Fruit fly (Drosophila melanogaster) whole organism: ENCODE results near the gene CG32295.
A peak's percentile ranks its signal among the peaks of the same experiment; 100 is the strongest.

ENCODE experiments used
- CG8478 ChIP-seq: fragments of >200 bp; optimal IDR thresholded peaks from 2 replicates; lab custom pipeline; 2018; ENCODE audit warnings: inconsistent platforms
- Dll ChIP-seq: fragments of >200 bp; optimal IDR thresholded peaks from 2 replicates; lab custom pipeline; 2017
- EcR ChIP-seq, 2 experiments: fragments of >200 bp; optimal IDR thresholded peaks; 2 replicates each; lab custom pipeline; 2017; ENCODE audit warnings: missing biosample characterization in 2 of 2, missing genetic modification characterization in 2 of 2, missing genetic modification reagents in 2 of 2
- pan ChIP-seq: fragments of >200 bp; optimal IDR thresholded peaks from 2 replicates; lab custom pipeline; 2017
- psq ChIP-seq: fragments of >200 bp; optimal IDR thresholded peaks from 2 replicates; lab custom pipeline; 2017
- usp ChIP-seq: fragments of >200 bp; optimal IDR thresholded peaks from 2 replicates; lab custom pipeline; 2017; ENCODE audit warnings: missing biosample characterization, missing genetic modification characterization, mixed read lengths

CG32295 gene

DNA sequence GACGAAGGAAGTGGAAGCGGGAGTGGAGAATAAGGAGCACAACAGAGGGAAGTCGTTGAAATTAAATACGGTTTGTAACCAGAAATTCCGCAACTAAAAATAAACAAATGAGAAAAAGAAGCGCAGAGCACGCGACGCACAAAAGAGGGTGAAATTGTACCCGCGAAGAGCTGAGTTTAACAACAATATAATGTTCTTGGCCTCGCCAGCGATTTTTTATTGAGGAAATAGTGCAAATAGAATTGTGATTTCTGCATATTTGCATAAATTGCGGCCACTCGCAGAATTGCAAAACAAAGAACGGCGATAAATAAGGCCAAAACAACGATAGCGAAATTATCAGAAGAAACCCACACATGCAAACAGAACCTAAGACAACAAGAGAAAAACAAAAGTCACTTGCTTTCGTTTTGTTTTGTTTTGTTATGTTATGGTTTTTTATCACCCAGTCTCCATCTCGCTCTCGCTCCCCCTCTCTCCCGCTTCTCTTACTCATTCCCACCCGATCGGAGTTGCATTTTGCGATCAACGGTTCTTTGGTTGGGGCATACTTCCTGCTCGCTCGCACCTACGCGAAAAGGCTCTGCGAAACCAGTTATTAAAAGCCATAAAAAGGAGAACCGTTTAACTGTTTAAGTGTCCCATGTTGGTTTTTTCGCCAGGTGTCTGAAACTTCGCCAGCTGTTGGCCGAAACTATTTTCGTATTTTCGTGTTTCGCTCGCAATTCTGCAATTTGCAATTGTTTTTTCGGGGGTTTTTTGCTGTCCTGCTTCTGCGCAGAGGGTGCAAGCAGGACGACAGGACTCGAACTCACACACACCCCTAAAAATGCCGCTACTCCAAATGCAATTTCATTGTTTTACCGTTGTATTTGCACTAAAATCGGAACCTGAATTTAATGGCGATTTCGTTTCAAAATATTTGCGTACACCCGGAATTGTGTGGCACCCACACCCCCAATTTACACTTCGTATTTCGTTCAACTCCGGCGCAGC is 26.4 kb upstream of the CG32295 start:
- peak; percentile 47 for TF ChIP-seq pan
- no peak for TF ChIP-seq CG8478

DNA sequence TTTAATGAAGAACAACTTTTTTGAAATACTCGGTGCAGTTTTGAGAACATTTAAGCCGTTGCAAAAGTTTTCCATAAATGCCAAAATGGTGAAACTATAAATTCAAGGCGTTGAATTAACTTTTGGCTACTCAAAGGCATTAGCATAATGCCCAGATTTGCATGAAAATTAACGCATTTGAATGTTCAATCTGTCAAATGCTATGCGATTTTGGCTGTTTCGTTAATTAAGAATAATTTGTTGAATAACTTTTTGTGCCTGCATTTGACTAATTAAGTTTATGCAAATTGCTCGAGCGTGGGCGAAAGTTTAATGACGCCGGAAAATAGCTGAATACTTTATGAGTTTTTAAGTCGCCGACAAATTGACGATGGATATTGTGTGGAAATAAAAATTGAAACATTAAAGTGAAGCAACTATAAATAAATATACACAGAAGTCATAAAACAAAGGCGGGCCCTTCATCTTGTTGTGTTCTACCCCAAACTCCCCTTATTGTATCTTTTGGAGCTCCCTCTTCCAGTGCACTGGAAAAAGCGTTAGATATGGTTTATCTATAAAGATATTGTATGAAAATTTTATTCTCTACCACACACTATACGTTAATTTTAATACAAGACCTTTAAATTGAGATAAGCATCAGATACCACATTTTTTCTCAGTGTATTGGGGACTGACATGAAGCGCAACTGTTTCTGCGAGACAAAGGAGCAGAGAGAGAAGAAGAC is 25.5 kb upstream of the CG32295 start:
- no peak for TF ChIP-seq psq (lab: Kevin White, UChicago)
- TF ChIP-seq EcR (GFP tag; optimal IDR thresholded peaks at IDR 0.05; lab: Kevin White, UChicago): no peak
- no peak for TF ChIP-seq pan
- TF ChIP-seq usp (GFP tag; lab: Kevin White, UChicago): no peak

DNA sequence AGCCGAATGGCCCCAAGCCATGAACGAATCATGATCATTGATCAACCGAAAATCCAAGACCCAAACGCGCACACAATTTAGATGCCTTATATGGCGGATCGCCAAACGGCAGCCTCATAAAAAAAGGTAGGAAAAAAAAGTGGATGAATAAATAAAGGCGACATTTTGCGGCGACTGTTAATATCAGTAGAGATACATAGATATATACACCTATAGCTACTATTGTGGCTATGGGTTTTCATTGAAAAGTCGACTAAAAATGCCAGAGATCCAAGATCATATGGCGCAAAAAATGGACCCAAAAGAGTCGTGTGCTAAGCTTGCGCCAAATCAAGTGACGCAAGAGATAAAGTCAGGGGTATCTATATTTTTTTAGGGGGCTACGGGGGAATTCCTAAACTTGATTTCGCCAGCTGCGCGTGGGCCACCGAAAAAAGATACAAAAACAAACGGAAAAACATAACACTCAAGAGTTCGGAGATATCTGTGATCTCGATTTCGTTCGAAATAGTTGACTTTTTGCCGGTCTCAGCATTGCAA is 24.4 kb upstream of the CG32295 start:
- no peak for TF ChIP-seq Dll
- no peak for TF ChIP-seq pan
- no peak for TF ChIP-seq CG8478
- no peak for TF ChIP-seq usp (GFP tag; lab: Kevin White, UChicago)
- TF ChIP-seq psq (lab: Kevin White, UChicago): no peak
- TF ChIP-seq EcR (GFP tag; optimal IDR thresholded peaks at IDR 0.05; lab: Kevin White, UChicago): no peak

DNA sequence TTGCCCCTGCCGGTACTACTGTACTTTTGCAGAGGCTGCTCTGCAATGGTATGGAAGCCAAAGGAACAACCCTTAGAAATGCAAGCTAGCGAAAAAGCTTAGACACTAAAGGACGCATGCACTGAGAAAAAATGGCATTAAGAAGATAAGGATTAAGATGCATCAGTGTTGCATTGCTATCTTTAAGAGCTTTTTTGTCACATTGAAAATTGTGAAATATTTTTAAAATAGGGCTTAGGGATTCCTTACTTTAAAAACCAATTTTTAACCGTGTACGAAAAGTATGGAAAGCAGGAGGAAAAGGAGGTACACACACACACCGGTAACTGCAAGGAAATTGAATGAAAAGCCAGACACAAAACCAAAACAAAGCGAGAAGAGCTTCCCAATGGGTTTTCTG is 22.2 kb upstream of the CG32295 start:
- TF ChIP-seq CG8478 (no peak), pan (no peak), Dll (no peak), EcR (GFP tag; optimal IDR thresholded peaks at IDR 0.05; lab: Kevin White, UChicago) (no peak), usp (GFP tag; lab: Kevin White, UChicago) (no peak), psq (lab: Kevin White, UChicago) (no peak)

DNA sequence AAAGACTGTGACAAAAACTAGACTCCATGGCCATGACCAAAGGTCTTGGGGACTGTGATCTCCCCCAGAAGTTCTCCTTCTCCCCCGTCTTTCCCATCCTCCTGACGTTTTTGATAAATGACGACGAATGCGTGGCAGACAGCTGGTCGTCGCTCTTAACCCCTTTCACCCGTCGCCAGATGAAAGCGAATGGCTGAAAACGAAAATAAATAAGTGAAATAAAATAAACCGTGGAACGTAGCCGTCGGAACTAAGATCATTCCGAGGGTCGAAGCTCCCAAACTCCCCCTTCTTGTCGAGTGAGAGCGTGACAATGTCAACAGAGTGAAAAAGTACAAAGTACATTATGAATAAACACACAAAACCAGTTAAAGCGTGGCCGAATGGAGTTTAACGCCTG is 19.1 kb upstream of the CG32295 start:
- no peak for TF ChIP-seq pan
- TF ChIP-seq usp (GFP tag; lab: Kevin White, UChicago): no peak
- no peak for TF ChIP-seq EcR (GFP tag; optimal IDR thresholded peaks at IDR 0.05; lab: Kevin White, UChicago)

DNA sequence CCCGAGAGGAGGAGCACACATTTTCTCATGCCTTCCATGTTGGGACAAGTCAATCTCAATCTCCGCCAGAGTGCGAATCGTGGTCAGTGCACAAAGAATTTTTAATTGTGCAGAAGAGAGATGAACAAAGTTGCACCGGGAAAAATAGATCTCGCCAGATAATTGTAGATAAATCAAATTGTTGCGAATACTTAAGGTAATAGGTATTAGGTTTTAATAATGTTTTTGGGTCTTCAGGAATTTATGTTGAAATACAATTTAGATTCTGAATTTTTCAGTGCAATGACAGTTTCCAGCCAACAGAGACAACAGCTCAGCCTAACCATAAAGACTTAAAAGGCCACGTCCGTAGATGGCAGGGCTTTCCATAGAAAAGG is 18.3 kb upstream of the CG32295 start:
- TF ChIP-seq CG8478 (no peak), Dll (no peak), pan (no peak), usp (GFP tag; lab: Kevin White, UChicago) (no peak), psq (lab: Kevin White, UChicago) (no peak), EcR (GFP tag; optimal IDR thresholded peaks at IDR 0.05; lab: Kevin White, UChicago) (no peak)

DNA sequence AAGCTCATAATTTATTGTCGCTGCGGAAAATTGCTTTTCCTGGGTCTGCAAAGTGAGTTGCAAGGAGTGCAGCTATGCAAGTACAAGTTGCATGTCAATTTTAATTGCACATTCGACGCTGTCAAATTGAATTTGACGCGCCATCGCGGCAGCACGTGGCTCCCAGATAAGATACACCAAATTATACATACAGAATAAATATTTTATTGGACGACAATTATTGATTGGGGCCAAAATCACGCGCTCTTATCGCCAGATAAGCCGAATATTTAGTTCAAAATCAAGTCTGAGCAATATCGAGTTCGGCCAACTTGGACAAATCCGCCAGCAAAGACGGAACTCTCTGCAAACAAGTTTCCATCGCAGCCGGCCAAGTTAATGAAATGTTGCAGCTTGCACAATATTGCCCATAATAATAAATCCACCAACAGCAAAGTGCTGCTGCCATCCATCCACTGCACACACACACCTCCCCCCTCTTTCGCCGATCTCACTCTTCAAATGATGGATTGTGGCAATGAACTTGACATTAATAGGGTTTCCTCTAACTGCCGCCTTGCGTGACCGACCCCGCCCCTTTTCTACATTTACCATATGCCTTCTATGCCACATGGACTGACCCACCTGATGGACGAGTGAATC is 17.8 kb upstream of the CG32295 start:
- TF ChIP-seq psq (lab: Kevin White, UChicago) (no peak), EcR (GFP tag; optimal IDR thresholded peaks at IDR 0.05; lab: Kevin White, UChicago) (no peak), usp (GFP tag; lab: Kevin White, UChicago) (no peak), Dll (no peak), pan (no peak), CG8478 (no peak)

DNA sequence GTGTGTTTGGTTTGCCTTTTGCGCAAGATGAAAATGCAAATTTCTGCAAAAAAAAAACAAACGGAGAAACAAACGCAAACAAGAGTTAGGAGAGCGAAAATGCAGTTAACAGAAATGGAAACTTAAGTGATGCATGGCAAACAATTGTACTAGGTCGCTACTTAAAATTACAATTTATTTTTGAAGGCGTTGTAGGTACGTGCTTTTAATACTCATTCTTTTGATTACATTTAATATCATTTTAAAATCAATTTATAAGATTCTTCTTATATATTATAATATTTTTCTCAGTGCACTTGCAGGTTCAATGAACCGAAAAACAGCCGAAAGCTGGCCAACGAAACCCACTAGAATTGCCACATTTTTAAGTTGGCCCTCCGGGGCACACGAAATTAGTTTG is 14.6 kb upstream of the CG32295 start:
- no peak for TF ChIP-seq CG8478
- TF ChIP-seq EcR (GFP tag; optimal IDR thresholded peaks at IDR 0.05; lab: Kevin White, UChicago): no peak
- no peak for TF ChIP-seq psq (lab: Kevin White, UChicago)
- TF ChIP-seq pan: no peak
- TF ChIP-seq Dll: no peak
- TF ChIP-seq usp (GFP tag; lab: Kevin White, UChicago): no peak

DNA sequence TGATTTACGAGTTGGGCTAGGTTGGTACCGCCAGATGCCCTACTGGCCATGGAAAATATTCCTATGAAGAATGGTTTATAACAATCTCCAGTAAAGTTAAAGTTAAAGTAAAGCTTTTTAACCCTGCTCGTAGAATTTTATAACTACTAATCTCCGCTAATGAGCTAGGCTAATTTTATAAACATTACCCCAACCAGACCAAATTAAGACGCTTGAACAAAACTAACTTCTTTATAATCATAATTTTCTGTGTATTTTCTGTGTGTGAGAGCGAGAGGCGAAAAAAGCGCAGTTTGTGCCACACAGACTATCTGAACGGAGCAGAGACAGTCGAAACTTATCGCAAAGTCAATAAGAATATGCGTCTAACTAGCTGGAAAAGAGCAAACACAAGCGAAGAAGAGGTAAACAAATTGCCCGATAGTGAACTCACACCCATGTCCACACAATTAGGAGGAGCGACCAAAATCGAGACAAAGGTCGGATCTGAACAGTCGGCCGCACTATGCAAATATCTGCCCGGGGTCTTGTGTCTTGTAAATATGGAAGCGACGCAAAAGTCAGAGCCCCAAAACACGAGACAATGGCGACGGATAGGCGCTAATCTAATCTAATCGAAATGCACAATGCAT is 10.3 kb upstream of the CG32295 start:
- TF ChIP-seq Dll: no peak
- TF ChIP-seq EcR (GFP tag; optimal IDR thresholded peaks at IDR 0.05; lab: Kevin White, UChicago): no peak
- TF ChIP-seq usp (GFP tag; lab: Kevin White, UChicago): no peak
- no peak for TF ChIP-seq pan
- no peak for TF ChIP-seq psq (lab: Kevin White, UChicago)
- TF ChIP-seq CG8478: no peak

DNA sequence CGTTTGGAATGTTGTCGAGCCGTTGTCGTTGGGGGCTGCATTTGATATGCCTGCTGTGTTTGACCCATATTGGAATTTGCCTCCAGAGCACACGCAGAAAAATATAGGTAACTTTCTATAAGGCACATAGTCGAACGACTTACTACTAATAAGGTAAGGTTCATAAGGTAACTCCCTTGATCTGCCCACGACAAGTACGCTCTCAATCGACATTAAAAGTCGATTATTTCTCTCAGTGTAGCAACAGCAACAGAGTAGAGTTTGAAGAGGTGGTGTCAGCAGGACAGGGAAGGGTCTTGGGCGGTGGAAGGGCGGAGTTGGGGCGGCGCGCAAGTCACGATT is 6.9 kb upstream of the CG32295 start:
- TF ChIP-seq pan (no peak), EcR (GFP tag; optimal IDR thresholded peaks at IDR 0.05; lab: Kevin White, UChicago) (no peak), Dll (no peak), psq (lab: Kevin White, UChicago) (no peak), usp (GFP tag; lab: Kevin White, UChicago) (no peak), CG8478 (no peak)

DNA sequence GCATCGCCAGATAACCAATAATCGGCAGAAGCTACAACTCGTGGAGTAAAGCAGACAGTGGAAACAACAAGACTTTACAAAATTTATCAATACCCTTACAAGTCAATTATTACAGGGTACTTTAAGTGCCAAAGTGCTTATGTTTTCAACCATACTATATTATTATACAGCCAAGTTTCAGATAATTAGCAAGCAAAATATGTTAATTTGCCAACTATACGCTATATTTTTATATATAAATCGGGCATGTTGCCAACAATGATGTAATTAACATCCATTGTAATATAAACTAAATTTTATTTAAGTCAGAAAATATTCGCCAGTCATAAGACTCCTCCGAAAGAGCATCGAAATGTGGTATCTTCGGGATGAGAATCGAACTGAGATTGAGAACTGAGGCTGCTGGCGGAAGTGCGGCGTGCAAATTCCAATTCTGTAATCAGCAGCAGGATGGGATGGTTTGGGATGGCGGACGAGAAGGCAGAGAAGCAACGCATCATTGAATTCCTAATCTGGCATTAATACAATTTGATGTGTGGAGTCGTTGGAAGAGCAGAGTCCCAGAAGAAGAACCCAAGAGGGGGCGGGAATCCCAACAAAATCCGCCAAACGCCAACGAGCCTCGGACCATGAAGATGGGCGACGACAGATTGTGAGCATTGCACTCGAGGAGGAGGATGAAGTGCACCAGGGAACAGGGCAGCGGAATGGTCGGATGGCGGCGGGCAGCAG is 6.4 kb upstream of the CG32295 start:
- TF ChIP-seq EcR (GFP tag; optimal IDR thresholded peaks at IDR 0.05; lab: Kevin White, UChicago) (peak in 1 of 2 experiments; percentile 45), usp (GFP tag; lab: Kevin White, UChicago) (no peak), CG8478 (no peak)
